Worm (Caenorhabditis elegans): ENCODE data around the gene enu-3.5.
A peak's percentile ranks its signal among the peaks of the same experiment; 100 is the strongest.

Gene enu-3.5

DNA sequence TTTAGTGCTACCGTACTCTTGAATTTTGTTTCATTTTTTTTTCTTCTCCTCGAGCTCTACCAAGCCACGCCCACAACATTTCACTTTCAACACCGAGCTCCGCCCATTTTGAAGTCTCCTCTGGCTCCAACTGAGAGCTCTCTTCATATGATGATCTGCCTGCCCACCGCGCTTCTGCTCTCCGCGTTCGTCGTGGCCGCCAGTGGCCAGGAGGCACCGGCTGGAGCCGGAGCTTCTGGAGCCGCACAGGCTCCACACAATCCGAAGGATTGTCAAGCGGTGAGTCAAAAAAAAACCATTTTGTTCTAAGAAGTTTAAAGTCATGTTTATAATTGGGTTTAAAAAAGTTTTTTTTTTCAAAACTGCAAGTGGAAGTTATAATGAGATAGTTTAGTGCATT lies 32.4 kb downstream of the enu-3.5 start, which contains the start of gene flp-14:
Gene flp-14 (plus strand): TSS at position 146 of the 400 bp plus-strand sequence.
- TF ChIP-seq unc-98 (GFP tag; IDR thresholded peaks at IDR 0.05), result no peak
- TF ChIP-seq mab-9 (GFP tag; IDR thresholded peaks at IDR 0.05), result no peak
- TF ChIP-seq efl-1 (optimal IDR thresholded peaks at IDR 0.05), result no peak
- peak in 1 of 2 experiments; percentile 71 for TF ChIP-seq efl-1 (GFP tag; optimal IDR thresholded peaks at IDR 0.05 in 1 of 2)

DNA sequence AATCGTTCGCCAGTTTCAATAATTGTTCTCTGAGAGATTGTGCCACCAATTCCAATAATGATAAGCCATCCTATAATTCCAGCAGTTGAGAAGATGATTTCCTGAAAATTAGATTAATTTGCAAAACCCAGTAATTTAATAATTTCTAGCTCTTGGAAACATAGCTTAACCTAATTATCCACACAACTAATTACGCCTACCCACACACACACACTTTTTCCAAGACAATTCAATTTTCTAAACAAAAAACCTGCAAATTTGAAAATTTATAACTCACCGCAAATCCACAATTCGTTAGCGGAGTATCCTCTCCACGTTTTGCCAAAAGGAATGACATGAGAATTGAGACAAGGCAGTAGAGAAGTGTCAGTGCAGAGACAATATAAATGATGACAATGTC lies 38.5 kb downstream of the enu-3.5 start:
- no peak for TF ChIP-seq lir-3 (tag; optimal IDR thresholded peaks at IDR 0.05; ENCODE audit: poor library complexity)
- no peak for TF ChIP-seq efl-3 (GFP tag; optimal IDR thresholded peaks at IDR 0.05)
- TF ChIP-seq lin-35 (GFP tag; optimal IDR thresholded peaks at IDR 0.05), result no peak
- TF ChIP-seq ztf-4 (tag; optimal IDR thresholded peaks at IDR 0.05), result no peak
- TF ChIP-seq lin-14 (GFP tag; optimal IDR thresholded peaks at IDR 0.05), result peak; percentile 24
- no peak for TF ChIP-seq ceh-88 (GFP tag; IDR thresholded peaks at IDR 0.05)

ce11 chrIII:12917852-12918251 lies 39.9 kb downstream of the enu-3.5 start:
- no peak for TF ChIP-seq F16B12.6 (tag; optimal IDR thresholded peaks at IDR 0.05)
- no peak for TF ChIP-seq blmp-1 (tag; optimal IDR thresholded peaks at IDR 0.05)
- no peak for TF ChIP-seq fkh-4 (tag; optimal IDR thresholded peaks at IDR 0.05; ENCODE audit: borderline replicate concordance)
- TF ChIP-seq lin-35 (GFP tag; optimal IDR thresholded peaks at IDR 0.05), result peak in 1 of 2 experiments; percentile 3

- TF ChIP-seq grh-1 (GFP tag; IDR thresholded peaks at IDR 0.05) (no peak), hpl-2 (GFP tag; optimal IDR thresholded peaks at IDR 0.05) (no peak), efl-1 (optimal IDR thresholded peaks at IDR 0.05) (no peak), efl-1 (GFP tag; optimal IDR thresholded peaks at IDR 0.05 in 1 of 2) (peak in 1 of 2 experiments; percentile 61), egl-13 (tag; optimal IDR thresholded peaks at IDR 0.05) (no peak)
Measured at ce11 chrIII:12918575-12918974, 40.6 kb downstream of the enu-3.5 start, which contains the start of gene Y37D8A.16. Gene Y37D8A.16, minus strand, starts transcription at chrIII:12918675.

ce11 chrIII:12919882-12920281 lies 41.9 kb downstream of the enu-3.5 start:
- TF ChIP-seq lin-35 (GFP tag; optimal IDR thresholded peaks at IDR 0.05), result peak in 1 of 2 experiments; percentile 41
- no peak for TF ChIP-seq blmp-1 (tag; optimal IDR thresholded peaks at IDR 0.05)
- TF ChIP-seq efl-1 (optimal IDR thresholded peaks at IDR 0.05), result peak; percentile 17 to 26
- peak in 1 of 2 experiments; percentile 53 for TF ChIP-seq efl-1 (GFP tag; optimal IDR thresholded peaks at IDR 0.05 in 1 of 2)
- peak; percentile 37 for TF ChIP-seq skn-1 (tag; optimal IDR thresholded peaks at IDR 0.05)
- no peak for TF ChIP-seq zip-4 (GFP tag; optimal IDR thresholded peaks at IDR 0.05)
- TF ChIP-seq tbx-2 (tag; optimal IDR thresholded peaks at IDR 0.05), result peak; percentile 8
- no peak for TF ChIP-seq unc-130 (tag; optimal IDR thresholded peaks at IDR 0.05)
- TF ChIP-seq nhr-71 (tag; optimal IDR thresholded peaks at IDR 0.05), result peak; percentile 10
- no peak for TF ChIP-seq fkh-10 (GFP tag; optimal IDR thresholded peaks at IDR 0.05)
- TF ChIP-seq pqm-1 (tag; optimal IDR thresholded peaks at IDR 0.05), result no peak
- no peak for TF ChIP-seq unc-62 (GFP tag; optimal IDR thresholded peaks at IDR 0.05)
- TF ChIP-seq xbp-1 (tag; optimal IDR thresholded peaks at IDR 0.05), result no peak
- TF ChIP-seq nhr-77 (tag; optimal IDR thresholded peaks at IDR 0.05), result peak; percentile 52
- peak; percentile 53 for TF ChIP-seq lin-14 (GFP tag; optimal IDR thresholded peaks at IDR 0.05)
- TF ChIP-seq fos-1 (tag; optimal IDR thresholded peaks at IDR 0.05), result peak; percentile 28
- TF ChIP-seq C16A3.4 (tag; optimal IDR thresholded peaks at IDR 0.05), result no peak
- no peak for TF ChIP-seq mab-9 (GFP tag; IDR thresholded peaks at IDR 0.05)
- TF ChIP-seq nhr-20 (tag; optimal IDR thresholded peaks at IDR 0.05), result no peak
- TF ChIP-seq lsy-2 (tag; optimal IDR thresholded peaks at IDR 0.05), result peak in 1 of 2 experiments; percentile 45
- TF ChIP-seq mep-1 (tag; optimal IDR thresholded peaks at IDR 0.05), result no peak
- TF ChIP-seq zag-1 (tag; optimal IDR thresholded peaks at IDR 0.05), result no peak
- no peak for TF ChIP-seq ceh-63 (GFP tag; optimal IDR thresholded peaks at IDR 0.05)
- no peak for TF ChIP-seq nhr-28 (tag; optimal IDR thresholded peaks at IDR 0.05)
- TF ChIP-seq ztf-11 (tag; optimal IDR thresholded peaks at IDR 0.05), result no peak
- no peak for TF ChIP-seq nhr-47 (tag; optimal IDR thresholded peaks at IDR 0.05)
- TF ChIP-seq C34B4.2 (tag; optimal IDR thresholded peaks at IDR 0.05), result no peak
- TF ChIP-seq lin-39 (tag; optimal IDR thresholded peaks at IDR 0.05), result no peak
- TF ChIP-seq aha-1 (tag; optimal IDR thresholded peaks at IDR 0.05), result no peak
- peak; percentile 13 for TF ChIP-seq elt-2 (tag; optimal IDR thresholded peaks at IDR 0.05)
- TF ChIP-seq jun-1 (tag; optimal IDR thresholded peaks at IDR 0.05), result peak; percentile 70

All from whole organism, L1 larva.